Fruit fly (Drosophila melanogaster): Measurements from ENCODE around the gene CG14454.

- TF ChIP-seq psq (optimal IDR thresholded peaks at IDR 0.05): no peak
- no peak for TF ChIP-seq pan (optimal IDR thresholded peaks at IDR 0.05)
- no peak for TF ChIP-seq usp (GFP tag; optimal IDR thresholded peaks at IDR 0.05)
Observed at dm6 chr3L:22669275-22670006, 22.9 kb downstream of the CG14454 start, which contains the start of gene Jhbp6.

Data from whole organism.